Worm (Caenorhabditis elegans) whole organism, early embryonic: ENCODE data around the gene K04A8.1.

Experiments
- F13C5.2 ChIP-seq: sonication (generic microtip); optimal IDR thresholded peaks from 2 replicates; lab custom pipeline; 2017; ENCODE audit warnings: mild to moderate bottlenecking, missing genetic modification characterization, inconsistent platforms, missing compliant biosample characterization
- aly-1 ChIP-seq: sonication (generic microtip); optimal IDR thresholded peaks from 2 replicates; lab custom pipeline; 2016; ENCODE audit warnings: missing genetic modification characterization, missing compliant biosample characterization
- hmg-4 ChIP-seq: fragments of 200-800 bp; sonication (Bioruptor generic); optimal IDR thresholded peaks from 2 replicates; lab custom pipeline; 2018; ENCODE audit warnings: mild to moderate bottlenecking, missing genetic modification characterization, missing compliant biosample characterization
- hnd-1 ChIP-seq: sonication (generic microtip); optimal IDR thresholded peaks from 2 replicates; lab custom pipeline; 2016; ENCODE audit warnings: missing genetic modification characterization, missing compliant biosample characterization
- tbx-11 ChIP-seq: fragments of 200-800 bp; sonication (Bioruptor generic); IDR thresholded peaks from 2 replicates; pipeline ENCODE4 v1.3.6; 2022; ENCODE audit warnings: missing genetic modification characterization, missing compliant biosample characterization

DNA sequence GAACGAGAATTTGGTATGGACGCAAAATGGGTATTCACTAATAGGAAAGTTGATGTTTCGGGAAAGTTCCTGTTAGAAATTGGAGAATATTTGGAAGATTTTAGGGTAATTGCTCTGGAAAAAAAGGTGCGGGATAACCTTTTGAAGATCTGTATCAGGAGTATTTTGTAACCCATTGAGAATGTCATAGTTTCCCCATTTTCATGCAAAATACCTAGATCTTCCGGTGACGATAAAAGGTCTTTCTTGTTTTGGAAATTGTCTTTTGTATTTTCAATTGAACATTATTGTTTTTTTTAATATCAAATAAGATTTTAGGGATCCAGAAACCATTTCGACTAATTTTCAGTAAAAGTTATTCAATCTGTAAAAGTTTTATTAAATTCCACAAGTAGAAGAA is 4.5 kb upstream of the K04A8.1 start, which contains the start of gene spp-19:
- no peak for TF ChIP-seq tbx-11 (GFP tag; lab: Robert Waterston, UW)
- no peak for TF ChIP-seq F13C5.2 (tag; lab: Kevin White, UChicago)
- no peak for TF ChIP-seq hnd-1
- no peak for TF ChIP-seq aly-1
- no peak for TF ChIP-seq hmg-4 (GFP tag; lab: Kevin White, UChicago)
